Worm (Caenorhabditis elegans) whole organism, mixed stage, embryonic: ENCODE results near the gene mfsd-11.

Experiments used
- blmp-1 ChIP-seq: fragments of 150-350 bp; optimal IDR thresholded peaks from 2 replicates; lab custom pipeline; 2014; ENCODE audit warnings: missing biosample characterization, missing genetic modification characterization
- elt-3 ChIP-seq: fragments of 150-350 bp; optimal IDR thresholded peaks from 2 replicates; lab custom pipeline; 2014; ENCODE audit warnings: missing biosample characterization, missing genetic modification characterization
- ham-2 ChIP-seq: fragments of 200-800 bp; sonication (Bioruptor generic); optimal IDR thresholded peaks from 2 replicates; lab custom pipeline; 2018; ENCODE audit warnings: mild to moderate bottlenecking, missing genetic modification characterization, missing compliant biosample characterization
- lin-13 ChIP-seq: fragments of 150-350 bp; optimal IDR thresholded peaks from 2 replicates; lab custom pipeline; 2014; ENCODE audit warnings: missing biosample characterization, missing genetic modification characterization
- lsy-2 ChIP-seq: fragments of 150-350 bp; optimal IDR thresholded peaks from 2 replicates; lab custom pipeline; 2014; ENCODE audit warnings: missing biosample characterization, missing genetic modification characterization
- nhr-12 ChIP-seq: fragments of 150-350 bp; optimal IDR thresholded peaks from 2 replicates; lab custom pipeline; 2014; ENCODE audit warnings: missing biosample characterization, missing genetic modification characterization
- nhr-237 ChIP-seq: fragments of 150-350 bp; optimal IDR thresholded peaks from 2 replicates; lab custom pipeline; 2014; ENCODE audit warnings: missing biosample characterization, missing genetic modification characterization
- nhr-76 ChIP-seq: sonication (generic microtip); optimal IDR thresholded peaks from 2 replicates; lab custom pipeline; 2017; ENCODE audit warnings: missing biosample characterization, missing genetic modification characterization
- snpc-4 ChIP-seq: fragments of 150-350 bp; optimal IDR thresholded peaks from 2 replicates; lab custom pipeline; 2014; ENCODE audit warnings: missing biosample characterization, missing genetic modification characterization
- tbx-8 ChIP-seq: fragments of 200-800 bp; sonication (Bioruptor generic); optimal IDR thresholded peaks from 2 replicates; lab custom pipeline; 2018; ENCODE audit warnings: mild to moderate bottlenecking, missing genetic modification characterization, moderate library complexity, missing compliant biosample characterization
- unc-62 ChIP-seq: fragments of 150-350 bp; optimal IDR thresholded peaks from 2 replicates; lab custom pipeline; 2014; ENCODE audit warnings: missing biosample characterization, missing genetic modification reagents, missing genetic modification characterization

DNA sequence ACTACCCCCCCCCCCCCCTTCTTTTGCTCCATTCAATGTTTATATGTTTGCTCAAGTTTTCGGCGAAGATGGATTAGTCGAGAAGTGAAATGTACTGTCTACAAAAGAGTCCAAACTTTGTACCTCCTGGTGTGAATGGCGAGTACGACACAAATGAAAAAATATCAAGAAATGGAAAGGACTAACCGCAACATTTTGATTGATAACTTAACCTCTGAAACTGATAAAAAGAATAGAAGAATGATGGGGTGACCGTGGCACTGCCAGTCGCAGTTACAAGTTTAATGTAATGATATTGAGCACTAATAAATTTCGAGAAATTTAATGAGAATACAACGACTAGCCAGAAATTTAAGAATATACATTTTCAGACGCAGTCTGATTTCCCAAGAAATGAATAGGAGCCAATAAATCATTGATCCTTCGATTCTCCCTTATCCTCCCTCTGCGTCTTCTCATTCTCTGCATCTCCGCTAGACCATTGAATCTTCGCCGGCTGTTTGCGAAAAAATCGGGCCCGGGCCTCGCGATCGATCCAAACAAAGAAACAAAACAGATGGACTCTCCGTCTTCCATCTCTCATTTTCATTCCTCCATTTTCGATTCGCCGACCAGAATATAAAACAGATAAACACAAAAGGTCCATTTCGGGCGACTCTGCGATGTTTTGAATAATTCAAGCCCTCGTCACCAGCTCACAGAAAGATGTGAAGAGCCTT, 20.9 kb upstream of the mfsd-11 start:
- no peak for TF ChIP-seq unc-62 (GFP tag; lab: Kevin White, UChicago)
- no peak for TF ChIP-seq elt-3
- no peak for TF ChIP-seq lin-13 (tag; lab: Kevin White, UChicago)
- no peak for TF ChIP-seq tbx-8 (GFP tag; lab: Kevin White, UChicago)
- TF ChIP-seq blmp-1 (tag; lab: Kevin White, UChicago): no peak
- no peak for TF ChIP-seq lsy-2 (tag; lab: Kevin White, UChicago)
- TF ChIP-seq nhr-237: no peak
- TF ChIP-seq nhr-12 (tag; lab: Kevin White, UChicago): no peak
- no peak for TF ChIP-seq nhr-76 (tag; lab: Kevin White, UChicago)
- no peak for TF ChIP-seq snpc-4 (tag; lab: Kevin White, UChicago)
- no peak for TF ChIP-seq ham-2 (GFP tag; lab: Kevin White, UChicago)
